Worm (Caenorhabditis elegans): ENCODE data around the gene T26H8.4.
"Not testable (repeated sequence)": the region's sequence is repeated elsewhere in the genome, so short reads cannot be mapped to it uniquely, and the experiment has no call there.

ce11 chrV:15256669-15257068 is 50.0 kb downstream of the T26H8.4 start, which contains the start of gene srsx-39:
- TF ChIP-seq ets-7 (tag; optimal IDR thresholded peaks at IDR 0.05); ama-1 (optimal IDR thresholded peaks at IDR 0.05); ceh-13 (GFP tag; optimal IDR thresholded peaks at IDR 0.05); flt-1 (GFP tag; IDR thresholded peaks at IDR 0.05); ceh-36 (tag; optimal IDR thresholded peaks at IDR 0.05); hmbx-1 (tag; optimal IDR thresholded peaks at IDR 0.05); sea-1 (GFP tag; conservative IDR thresholded peaks at IDR 0.05); tbx-11 (GFP tag; IDR thresholded peaks at IDR 0.05); aly-1 (tag; optimal IDR thresholded peaks at IDR 0.05): not testable (repeated sequence)
